Fruit fly (Drosophila melanogaster) whole organism, embryonic: ENCODE results near the gene Dbp73D.

Experiments
- Atf6 ChIP-seq: fragments of 200-800 bp; sonication (Bioruptor generic); IDR thresholded peaks from 2 replicates; pipeline ENCODE4 v1.3.6; 2022; ENCODE audit warnings: missing biosample characterization, missing genetic modification characterization
- Bdp1 ChIP-seq: fragments of 200-800 bp; sonication (Bioruptor generic); optimal IDR thresholded peaks from 3 replicates; lab custom pipeline; 2016; ENCODE audit warnings: missing biosample characterization, missing genetic modification characterization
- CG10267 ChIP-seq: fragments of 200-800 bp; sonication (Bioruptor generic); optimal IDR thresholded peaks from 2 replicates; lab custom pipeline; 2018; ENCODE audit warnings: missing biosample characterization, mild to moderate bottlenecking, missing genetic modification characterization, moderate library complexity
- CG12219 ChIP-seq: fragments of 200-800 bp; sonication (Bioruptor generic); optimal IDR thresholded peaks from 3 replicates; lab custom pipeline; 2018; ENCODE audit warnings: missing biosample characterization, mild to moderate bottlenecking, missing genetic modification characterization
- CG12744 ChIP-seq: fragments of 200-800 bp; sonication (Bioruptor generic); optimal IDR thresholded peaks from 2 replicates; lab custom pipeline; 2016; ENCODE audit warnings: missing biosample characterization, missing genetic modification characterization
- CG14710 ChIP-seq: fragments of 200-800 bp; sonication (Bioruptor generic); optimal IDR thresholded peaks from 3 replicates; lab custom pipeline; 2019; ENCODE audit warnings: missing biosample characterization, mild to moderate bottlenecking, missing genetic modification characterization, moderate library complexity
- CG1647 ChIP-seq: fragments of 200-800 bp; sonication (Bioruptor generic); optimal IDR thresholded peaks from 3 replicates; lab custom pipeline; 2016; ENCODE audit warnings: missing biosample characterization, missing genetic modification characterization
- CG17568 ChIP-seq: fragments of 200-800 bp; sonication (Bioruptor generic); optimal IDR thresholded peaks from 2 replicates; lab custom pipeline; 2018; ENCODE audit warnings: missing biosample characterization, mild to moderate bottlenecking, missing genetic modification characterization, moderate library complexity
- CG2678 ChIP-seq: fragments of 200-800 bp; sonication (Bioruptor generic); optimal IDR thresholded peaks from 3 replicates; lab custom pipeline; 2019; ENCODE audit warnings: missing biosample characterization, mild to moderate bottlenecking, missing genetic modification characterization, moderate library complexity
- CG31388 ChIP-seq: fragments of 200-800 bp; sonication (Bioruptor generic); optimal IDR thresholded peaks from 2 replicates; lab custom pipeline; 2016; ENCODE audit warnings: missing biosample characterization, missing genetic modification characterization
- CG3726 ChIP-seq: fragments of 200-800 bp; sonication (Bioruptor generic); IDR thresholded peaks from 3 replicates; pipeline ENCODE4, ENCODE4 v1.3.6; 2022; ENCODE audit warnings: missing biosample characterization, missing genetic modification characterization
- CG3995 ChIP-seq: fragments of 200-800 bp; sonication (Bioruptor generic); optimal IDR thresholded peaks from 3 replicates; lab custom pipeline; 2016; ENCODE audit warnings: missing biosample characterization, missing genetic modification characterization
- CG6765 ChIP-seq: fragments of 200-800 bp; sonication (Bioruptor generic); optimal IDR thresholded peaks from 3 replicates; lab custom pipeline; 2017; ENCODE audit warnings: missing biosample characterization, mild to moderate bottlenecking, missing genetic modification characterization
- CG9609 ChIP-seq: fragments of 200-800 bp; sonication (Bioruptor generic); optimal IDR thresholded peaks from 3 replicates; lab custom pipeline; 2016; ENCODE audit warnings: missing biosample characterization, missing genetic modification characterization
- CHES-1-like ChIP-seq: fragments of 200-800 bp; sonication (Bioruptor generic); optimal IDR thresholded peaks from 2 replicates; lab custom pipeline; 2016; ENCODE audit warnings: missing biosample characterization, missing genetic modification characterization
- Dek ChIP-seq: fragments of 200-800 bp; sonication (Bioruptor generic); optimal IDR thresholded peaks from 3 replicates; lab custom pipeline; 2019; ENCODE audit warnings: missing biosample characterization, mild to moderate bottlenecking, missing genetic modification characterization, moderate library complexity
- Dfd ChIP-seq, 2 experiments: fragments of >200 bp; optimal IDR thresholded peaks; 2 replicates each; lab custom pipeline; 2017; ENCODE audit warnings: missing biosample characterization in 2 of 2, missing genetic modification characterization in 2 of 2
- Ets97D ChIP-seq: fragments of 200-800 bp; sonication (Bioruptor generic); optimal IDR thresholded peaks from 3 replicates; lab custom pipeline; 2016; ENCODE audit warnings: missing biosample characterization, missing genetic modification characterization
- Fer3 ChIP-seq: fragments of 200-800 bp; sonication (Bioruptor generic); optimal IDR thresholded peaks from 2 replicates; lab custom pipeline; 2018; ENCODE audit warnings: missing biosample characterization, mild to moderate bottlenecking, missing genetic modification characterization, moderate library complexity
- H2.0 ChIP-seq: fragments of 200-800 bp; sonication (Bioruptor generic); IDR thresholded peaks from 2 replicates; pipeline ENCODE4 v1.3.6; 2022; ENCODE audit warnings: missing biosample characterization, missing genetic modification characterization
- Hmx ChIP-seq: fragments of 200-800 bp; sonication (Bioruptor generic); optimal IDR thresholded peaks from 2 replicates; lab custom pipeline; 2016; ENCODE audit warnings: missing biosample characterization, missing genetic modification characterization
- Hr51 ChIP-seq, 2 experiments: fragments of 200-800 bp; sonication (Bioruptor generic); optimal IDR thresholded peaks; 2 replicates in 1 of 2; 3 replicates in 1 of 2; lab custom pipeline; 2016 to 2018; ENCODE audit warnings: missing biosample characterization in 2 of 2, missing genetic modification characterization in 2 of 2, mild to moderate bottlenecking in 1 of 2, moderate library complexity in 1 of 2
- Hsf ChIP-seq: fragments of 200-800 bp; sonication (Bioruptor generic); optimal IDR thresholded peaks from 3 replicates; lab custom pipeline; 2016; ENCODE audit warnings: missing biosample characterization, missing genetic modification characterization
- NC2α ChIP-seq: fragments of 200-800 bp; sonication (Bioruptor generic); optimal IDR thresholded peaks from 2 replicates; lab custom pipeline; 2016; ENCODE audit warnings: missing biosample characterization, missing genetic modification characterization
- Nf-YC ChIP-seq: fragments of 200-800 bp; optimal IDR thresholded peaks from 3 replicates; lab custom pipeline; 2019; ENCODE audit warnings: missing biosample characterization, mild to moderate bottlenecking, missing genetic modification characterization, moderate library complexity
- Optix ChIP-seq: fragments of 200-800 bp; sonication (Bioruptor generic); IDR thresholded peaks from 3 replicates; pipeline ENCODE4 v1.3.6; 2022; ENCODE audit warnings: missing biosample characterization, missing genetic modification characterization
- Sin3A ChIP-seq: fragments of >200 bp; optimal IDR thresholded peaks from 2 replicates; lab custom pipeline; 2018
- Xbp1 ChIP-seq: fragments of 200-800 bp; sonication (Bioruptor generic); optimal IDR thresholded peaks from 3 replicates; lab custom pipeline; 2016; ENCODE audit warnings: missing biosample characterization, mild to moderate bottlenecking, missing genetic modification characterization
- chinmo ChIP-seq: fragments of 200-800 bp; sonication (Bioruptor generic); IDR thresholded peaks from 4 replicates; pipeline ENCODE4 v1.3.6; 2022; ENCODE audit warnings: missing biosample characterization, missing genetic modification characterization; ENCODE audit not compliant: partially characterized antibody
- cwo ChIP-seq: fragments of 200-800 bp; sonication (Bioruptor generic); optimal IDR thresholded peaks from 3 replicates; lab custom pipeline; 2017; ENCODE audit warnings: missing biosample characterization, missing genetic modification characterization, mild to moderate bottlenecking, moderate library complexity, missing genetic modification reagents
- da ChIP-seq: fragments of 200-800 bp; sonication (Bioruptor generic); optimal IDR thresholded peaks from 2 replicates; lab custom pipeline; 2016; ENCODE audit warnings: missing biosample characterization, missing genetic modification characterization
- dimm ChIP-seq: fragments of 200-800 bp; sonication (Bioruptor generic); IDR thresholded peaks from 2 replicates; pipeline ENCODE4 v1.3.6; 2022; ENCODE audit warnings: missing biosample characterization, missing genetic modification characterization
- dysf ChIP-seq: fragments of 200-800 bp; sonication (Bioruptor generic); IDR thresholded peaks from 3 replicates; pipeline ENCODE4 v1.3.6; 2022; ENCODE audit warnings: missing biosample characterization, missing genetic modification characterization
- fd96Cb ChIP-seq: fragments of 200-800 bp; sonication (Bioruptor generic); optimal IDR thresholded peaks from 2 replicates; lab custom pipeline; 2018; ENCODE audit warnings: missing biosample characterization, mild to moderate bottlenecking, missing genetic modification characterization, moderate library complexity
- grau ChIP-seq: fragments of 200-800 bp; optimal IDR thresholded peaks from 3 replicates; lab custom pipeline; 2019; ENCODE audit warnings: missing biosample characterization, mild to moderate bottlenecking, missing genetic modification characterization, moderate library complexity
- gt ChIP-seq: fragments of 200-800 bp; sonication (Bioruptor generic); IDR thresholded peaks from 2 replicates; pipeline ENCODE4 v1.3.6; 2022; ENCODE audit warnings: missing biosample characterization, missing genetic modification characterization
- hb ChIP-seq: fragments of 200-800 bp; sonication (Bioruptor generic); IDR thresholded peaks from 3 replicates; pipeline ENCODE4 v1.3.6; 2022; ENCODE audit warnings: missing biosample characterization, missing genetic modification characterization; ENCODE audit not compliant: partially characterized antibody
- nerfin-1 ChIP-seq: fragments of 200-800 bp; sonication (Bioruptor generic); optimal IDR thresholded peaks from 3 replicates; lab custom pipeline; 2019; ENCODE audit warnings: missing biosample characterization, mild to moderate bottlenecking, missing genetic modification characterization, moderate library complexity
- oc ChIP-seq: fragments of 200-800 bp; sonication (Bioruptor generic); optimal IDR thresholded peaks from 2 replicates; lab custom pipeline; 2018; ENCODE audit warnings: missing biosample characterization, mild to moderate bottlenecking, missing genetic modification characterization, moderate library complexity
- prd ChIP-seq, 3 experiments: fragments of >200 bp in 2 of 3; fragments of 200-800 bp in 1 of 3; sonication (Bioruptor generic) in 1 of 3; optimal IDR thresholded peaks in 2 of 3; IDR thresholded peaks in 1 of 3; 2 replicates in 2 of 3; 3 replicates in 1 of 3; pipeline versions ENCODE4 v1.3.6 to Lab custom; 2017 to 2022; ENCODE audit warnings: missing biosample characterization in 1 of 3, missing genetic modification characterization in 1 of 3
- pum ChIP-seq: fragments of 200-800 bp; sonication (Bioruptor generic); optimal IDR thresholded peaks from 2 replicates; lab custom pipeline; 2016; ENCODE audit warnings: missing biosample characterization, missing genetic modification characterization
- ro ChIP-seq: fragments of 200-800 bp; sonication (Bioruptor generic); IDR thresholded peaks from 2 replicates; pipeline ENCODE4 v1.3.6; 2022; ENCODE audit warnings: missing biosample characterization, missing genetic modification characterization
- schlank ChIP-seq: fragments of 200-800 bp; sonication (Bioruptor generic); optimal IDR thresholded peaks from 2 replicates; lab custom pipeline; 2018; ENCODE audit warnings: missing biosample characterization, mild to moderate bottlenecking, missing genetic modification characterization
- sd ChIP-seq: fragments of 200-800 bp; sonication (Bioruptor generic); optimal IDR thresholded peaks from 3 replicates; lab custom pipeline; 2018; ENCODE audit warnings: missing biosample characterization, mild to moderate bottlenecking, missing genetic modification characterization, moderate library complexity
- sisA ChIP-seq: fragments of 200-800 bp; sonication (Bioruptor generic); IDR thresholded peaks from 2 replicates; pipeline ENCODE4 v1.3.6; 2022; ENCODE audit warnings: missing biosample characterization, missing genetic modification characterization
- sna ChIP-seq: fragments of 200-800 bp; sonication (Bioruptor generic); IDR thresholded peaks from 2 replicates; pipeline ENCODE4 v1.3.6; 2022; ENCODE audit warnings: missing biosample characterization, missing genetic modification characterization; ENCODE audit not compliant: partially characterized antibody
- sqz ChIP-seq: fragments of 200-800 bp; sonication (Bioruptor generic); optimal IDR thresholded peaks from 3 replicates; lab custom pipeline; 2018; ENCODE audit warnings: missing biosample characterization, mild to moderate bottlenecking, missing genetic modification characterization
- tap ChIP-seq: fragments of 200-800 bp; optimal IDR thresholded peaks from 3 replicates; lab custom pipeline; 2019; ENCODE audit warnings: missing biosample characterization, mild to moderate bottlenecking, missing genetic modification characterization, moderate library complexity
- trem ChIP-seq: fragments of 200-800 bp; optimal IDR thresholded peaks from 3 replicates; lab custom pipeline; 2019; ENCODE audit warnings: missing biosample characterization, mild to moderate bottlenecking, missing genetic modification characterization, moderate library complexity
- zf30C ChIP-seq: fragments of 200-800 bp; sonication (Bioruptor generic); optimal IDR thresholded peaks from 3 replicates; lab custom pipeline; 2018; ENCODE audit warnings: missing biosample characterization, mild to moderate bottlenecking, missing genetic modification characterization

The Dbp73D gene

DNA sequence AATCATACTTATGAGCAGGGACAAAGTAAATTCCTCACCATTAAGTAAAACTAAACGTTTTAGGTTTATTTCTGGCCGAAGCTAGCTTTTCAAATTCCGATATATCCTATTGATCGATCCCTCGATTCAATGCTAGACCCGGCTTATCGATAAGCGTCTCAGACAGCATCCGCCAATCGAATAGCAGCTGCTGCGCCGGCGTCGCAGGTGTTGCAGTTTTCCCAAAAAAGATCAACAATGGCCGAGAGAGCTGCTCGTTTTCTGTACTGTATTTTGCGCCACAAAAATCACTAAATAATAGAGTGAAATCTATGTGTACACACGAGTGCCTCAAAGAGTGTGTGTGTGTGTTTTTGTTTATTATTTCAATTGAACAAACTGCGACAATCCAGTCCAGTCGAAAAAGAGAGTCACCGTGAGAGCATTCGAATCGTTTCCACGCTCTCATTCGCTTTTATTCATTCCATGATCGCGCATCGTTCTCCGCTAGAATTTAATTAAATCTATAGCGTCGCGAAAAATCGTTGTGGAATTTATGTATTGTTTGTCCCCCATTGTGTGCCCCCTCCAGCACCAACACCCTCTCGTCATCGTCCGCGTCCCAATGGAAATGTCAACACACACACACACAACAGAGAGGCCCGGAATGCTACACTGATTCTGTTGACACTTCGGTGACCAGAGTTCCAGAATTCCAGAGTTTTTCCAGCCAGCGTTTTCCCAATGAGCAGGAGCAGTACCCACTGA, 17.0 kb downstream of the Dbp73D start (continued):
- TF ChIP-seq Hr51 (GFP tag; optimal IDR thresholded peaks at IDR 0.05; lab: Kevin White, UChicago) = no peak
- no peak for TF ChIP-seq cwo (GFP tag; lab: Kevin White, UChicago)
- TF ChIP-seq CG6765 (GFP tag; lab: Kevin White, UChicago) = no peak
- TF ChIP-seq H2.0 (GFP tag; lab: Robert Waterston, UW) = no peak
- TF ChIP-seq nerfin-1 (tag; lab: Kevin White, UChicago) = no peak
- peak; percentile 14 for TF ChIP-seq trem (tag; lab: Kevin White, UChicago)
- no peak for TF ChIP-seq ro (GFP tag; lab: Robert Waterston, UW)
- TF ChIP-seq CG14710 (tag; lab: Kevin White, UChicago) = peak; percentile 1
- TF ChIP-seq Sin3A = no peak
- no peak for TF ChIP-seq NC2α (GFP tag; lab: Kevin White, UChicago)
- peak; percentile 95 for TF ChIP-seq sd
- TF ChIP-seq pum (GFP tag; lab: Kevin White, UChicago) = no peak
- no peak for TF ChIP-seq fd96Cb (tag; lab: Kevin White, UChicago)
- no peak for TF ChIP-seq CG2678
- TF ChIP-seq gt (GFP tag; lab: Robert Waterston, UW) = no peak
- no peak for TF ChIP-seq sisA (GFP tag; lab: Robert Waterston, UW)
- no peak for TF ChIP-seq Bdp1 (GFP tag; lab: Kevin White, UChicago)
- no peak for TF ChIP-seq Dek (tag; lab: Kevin White, UChicago)
- no peak for TF ChIP-seq CG12744
- no peak for TF ChIP-seq Xbp1 (GFP tag; lab: Kevin White, UChicago)
- TF ChIP-seq CG10267 (tag; lab: Kevin White, UChicago) = no peak
- TF ChIP-seq CG9609 (GFP tag; lab: Kevin White, UChicago) = no peak
- TF ChIP-seq CG3995 (GFP tag; lab: Kevin White, UChicago) = peak; percentile 35
- no peak for TF ChIP-seq grau (tag; lab: Kevin White, UChicago)
- TF ChIP-seq Nf-YC (tag; lab: Kevin White, UChicago) = peak; percentile 58
- no peak for TF ChIP-seq Hmx (GFP tag; lab: Kevin White, UChicago)
- TF ChIP-seq CG3726 (GFP tag; lab: Robert Waterston, UW) = no peak
- TF ChIP-seq dimm (GFP tag; lab: Robert Waterston, UW) = no peak
- no peak for TF ChIP-seq Dfd (GFP tag; optimal IDR thresholded peaks at IDR 0.05; lab: Kevin White, UChicago)
- TF ChIP-seq zf30C = no peak
- TF ChIP-seq CHES-1-like (GFP tag; lab: Kevin White, UChicago) = no peak
- TF ChIP-seq Optix = no peak
- TF ChIP-seq CG12219 (GFP tag; lab: Kevin White, UChicago) = no peak
- TF ChIP-seq sqz (GFP tag; lab: Kevin White, UChicago) = no peak
- peak; percentile 60; the same call in 1 of the 3 replicates for TF ChIP-seq hb (GFP tag; lab: Robert Waterston, UW)
- peak; percentile 87; the same call in 2 of the 4 replicates for TF ChIP-seq chinmo
- TF ChIP-seq Ets97D (GFP tag; lab: Kevin White, UChicago) = no peak
- TF ChIP-seq sna (GFP tag; lab: Robert Waterston, UW) = peak; percentile 40; the same call in 1 of the 2 replicates
- TF ChIP-seq dysf (GFP tag; lab: Robert Waterston, UW) = no peak
- TF ChIP-seq Fer3 (tag; lab: Kevin White, UChicago) = no peak
- TF ChIP-seq Hsf = no peak
- no peak for TF ChIP-seq CG31388 (GFP tag; lab: Kevin White, UChicago)
- no peak for TF ChIP-seq CG1647 (GFP tag; lab: Kevin White, UChicago)
- TF ChIP-seq prd (optimal IDR thresholded peaks at IDR 0.05; lab: Kevin White, UChicago) = no peak
- TF ChIP-seq prd (GFP tag; IDR thresholded peaks at IDR 0.05; lab: Robert Waterston, UW) = no peak
- no peak for TF ChIP-seq tap
- no peak for TF ChIP-seq Atf6 (GFP tag; lab: Robert Waterston, UW)
- TF ChIP-seq oc (tag; lab: Kevin White, UChicago) = no peak
- no peak for TF ChIP-seq da (GFP tag; lab: Kevin White, UChicago)
- no peak for TF ChIP-seq schlank (tag; lab: Kevin White, UChicago)
- no peak for TF ChIP-seq CG17568
